Worm (Caenorhabditis elegans): ENCODE results near the gene col-98.

- no peak for TF ChIP-seq ama-1 (optimal IDR thresholded peaks at IDR 0.05)
- TF ChIP-seq F13C5.2 (tag; optimal IDR thresholded peaks at IDR 0.05), result no peak
- TF ChIP-seq flt-1 (GFP tag; IDR thresholded peaks at IDR 0.05), result no peak
- no peak for TF ChIP-seq hmg-4 (GFP tag; optimal IDR thresholded peaks at IDR 0.05)
- no peak for TF ChIP-seq ceh-13 (GFP tag; optimal IDR thresholded peaks at IDR 0.05)
- TF ChIP-seq hnd-1 (tag; optimal IDR thresholded peaks at IDR 0.05), result no peak
- TF ChIP-seq B0310.2 (tag; optimal IDR thresholded peaks at IDR 0.05), result no peak
- no peak for TF ChIP-seq aly-1 (tag; optimal IDR thresholded peaks at IDR 0.05)
- no peak for TF ChIP-seq hmbx-1 (tag; optimal IDR thresholded peaks at IDR 0.05)
- TF ChIP-seq tra-4 (tag; optimal IDR thresholded peaks at IDR 0.05), result no peak
- no peak for TF ChIP-seq tbx-37 (GFP tag; conservative IDR thresholded peaks at IDR 0.05)
- TF ChIP-seq ets-7 (tag; optimal IDR thresholded peaks at IDR 0.05), result no peak
- TF ChIP-seq tbx-11 (GFP tag; IDR thresholded peaks at IDR 0.05), result no peak
Observed at ce11 chrIII:12993055-12993454, 25.8 kb upstream of the col-98 start.
